Worm (Caenorhabditis elegans) whole organism, L2 larva: Measurements from ENCODE around the gene F22E5.13.
"Not testable (repeated sequence)": the region's sequence is repeated elsewhere in the genome, so short reads cannot be mapped to it uniquely, and the experiment has no call there.

Experiments
- elt-1 ChIP-seq: fragments of 150-350 bp; optimal IDR thresholded peaks from 2 replicates; lab custom pipeline; 2014; ENCODE audit warnings: missing biosample characterization, missing genetic modification characterization
- lin-11 ChIP-seq: fragments of 150-350 bp; sonication (generic microtip); optimal IDR thresholded peaks from 2 replicates; lab custom pipeline; 2014; ENCODE audit warnings: missing biosample characterization, missing genetic modification characterization, inconsistent platforms, mixed read lengths
- peb-1 ChIP-seq: fragments of 150-350 bp; optimal IDR thresholded peaks from 2 replicates; lab custom pipeline; 2014; ENCODE audit warnings: missing biosample characterization, missing genetic modification characterization

DNA sequence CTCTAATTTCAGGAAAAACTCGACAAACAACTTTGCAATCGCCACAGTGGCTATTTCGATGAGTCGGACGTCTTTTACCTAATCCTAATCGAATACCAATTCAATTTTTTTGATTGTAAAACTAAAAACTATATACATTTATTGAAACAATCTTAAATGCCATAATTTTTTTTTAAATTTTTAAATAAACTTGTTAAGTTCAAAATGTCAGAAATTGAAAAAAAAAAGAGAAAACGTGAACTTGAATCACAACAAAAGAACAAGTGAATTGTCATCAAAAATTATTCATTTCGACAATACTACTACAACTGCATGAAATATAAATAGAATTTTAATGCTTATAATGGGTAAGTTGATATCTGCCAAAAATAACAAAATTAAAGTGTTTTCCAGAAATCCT lies 37.2 kb downstream of the F22E5.13 start, which contains the start of gene D2062.13:
- not testable (repeated sequence) for TF ChIP-seq elt-1, lin-11, peb-1 (tag; lab: Kevin White, UChicago)
